Worm (Caenorhabditis elegans): ENCODE measurements around the gene C09B8.8.

DNA sequence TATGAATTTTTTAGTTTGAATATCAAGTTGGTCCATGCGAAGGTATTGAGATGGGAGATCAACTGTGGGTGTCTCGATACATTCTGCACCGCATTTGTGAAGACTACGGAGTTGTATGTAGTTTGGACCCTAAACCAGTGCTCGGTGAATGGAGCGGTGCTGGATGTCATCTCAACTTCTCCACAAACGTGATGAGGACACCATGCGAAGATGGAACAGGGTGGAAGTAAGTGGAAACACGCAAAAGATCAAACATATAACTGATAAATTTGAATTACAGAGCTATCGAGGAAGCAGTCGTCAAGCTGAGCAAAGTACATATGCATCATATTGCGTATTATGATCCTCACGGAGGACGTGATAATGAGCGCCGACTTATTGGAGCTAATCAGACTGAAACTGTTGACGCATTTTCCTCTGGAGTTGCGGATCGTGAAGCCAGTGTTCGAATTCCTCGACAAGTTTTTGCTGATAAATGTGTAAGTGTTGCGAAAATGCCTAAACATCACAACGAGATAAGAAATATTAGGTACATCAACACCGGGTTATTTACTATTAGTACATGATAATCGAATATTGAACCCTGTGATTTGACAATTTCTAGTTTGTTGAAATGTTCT is 44.0 kb downstream of the C09B8.8 start:
- TF ChIP-seq odd-2 (tag; optimal IDR thresholded peaks at IDR 0.05) = no peak
- no peak for TF ChIP-seq elt-2 (tag; optimal IDR thresholded peaks at IDR 0.05)
- no peak for TF ChIP-seq ceh-6 (GFP tag; optimal IDR thresholded peaks at IDR 0.05)
- no peak for TF ChIP-seq tbx-2 (tag; optimal IDR thresholded peaks at IDR 0.05)
- TF ChIP-seq pqm-1 (tag; optimal IDR thresholded peaks at IDR 0.05) = no peak
- no peak for TF ChIP-seq ahr-1 (tag; optimal IDR thresholded peaks at IDR 0.05)
- no peak for TF ChIP-seq elt-4 (tag; optimal IDR thresholded peaks at IDR 0.05)
- no peak for TF ChIP-seq K02D7.2 (tag; optimal IDR thresholded peaks at IDR 0.05)
- no peak for TF ChIP-seq sox-2 (GFP tag; IDR thresholded peaks at IDR 0.05)
- TF ChIP-seq ttx-3 (tag; optimal IDR thresholded peaks at IDR 0.05) = no peak
- no peak for TF ChIP-seq F13H6.1 (tag; optimal IDR thresholded peaks at IDR 0.05)
